Worm (Caenorhabditis elegans) whole organism, L3 larva: ENCODE measurements around the gene clp-10.

ENCODE experiments used
- ama-1 ChIP-seq: fragments of 150-350 bp; optimal IDR thresholded peaks from 2 replicates; lab custom pipeline; 2018
- elt-1 ChIP-seq: fragments of 150-350 bp; optimal IDR thresholded peaks from 2 replicates; lab custom pipeline; 2014; ENCODE audit warnings: missing biosample characterization, missing genetic modification characterization
- fos-1 ChIP-seq: fragments of 150-350 bp; optimal IDR thresholded peaks from 2 replicates; lab custom pipeline; 2014; ENCODE audit warnings: missing biosample characterization, missing genetic modification characterization
- nhr-237 ChIP-seq: fragments of 150-350 bp; optimal IDR thresholded peaks from 2 replicates; lab custom pipeline; 2014; ENCODE audit warnings: missing biosample characterization, missing genetic modification characterization
- nhr-76 ChIP-seq: fragments of 150-350 bp; sonication (generic microtip); optimal IDR thresholded peaks from 5 replicates; lab custom pipeline; 2014; ENCODE audit warnings: missing biosample characterization, missing genetic modification characterization
- unc-39 ChIP-seq: sonication (generic microtip); optimal IDR thresholded peaks from 4 replicates; lab custom pipeline; 2017; ENCODE audit warnings: missing biosample characterization, missing genetic modification characterization
- unc-62 ChIP-seq: fragments of 150-350 bp; sonication (generic microtip); optimal IDR thresholded peaks from 4 replicates; lab custom pipeline; 2014; ENCODE audit warnings: missing biosample characterization, missing genetic modification reagents, missing genetic modification characterization

DNA sequence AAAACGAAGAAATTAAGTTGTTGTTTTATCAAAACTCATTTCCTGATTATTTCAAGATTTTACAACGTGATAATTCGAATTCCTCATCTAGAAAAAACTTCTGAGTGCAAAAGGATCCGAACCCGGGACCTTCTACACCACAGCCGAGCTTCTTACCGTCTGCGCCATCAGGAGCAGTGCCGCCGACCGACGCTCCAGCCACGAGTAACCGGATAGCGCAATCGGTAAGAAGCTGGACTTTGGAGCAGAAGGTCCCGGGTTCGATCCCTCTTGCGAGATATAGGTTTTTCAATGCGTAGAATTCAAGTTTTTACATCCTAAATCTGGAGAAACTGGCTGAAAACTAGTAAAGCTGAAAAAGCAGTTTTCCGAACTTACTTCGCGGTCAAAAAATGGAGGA is 15.7 kb upstream of the clp-10 start:
- TF ChIP-seq ama-1 (lab: Kevin White, UChicago) = no peak
- TF ChIP-seq nhr-76 = no peak
- no peak for TF ChIP-seq fos-1
- no peak for TF ChIP-seq unc-62
- no peak for TF ChIP-seq unc-39 (tag; lab: Kevin White, UChicago)
- TF ChIP-seq elt-1 (tag; lab: Kevin White, UChicago) = no peak
- TF ChIP-seq nhr-237 (tag; lab: Kevin White, UChicago) = no peak
